Fruit fly (Drosophila melanogaster): Measurements from ENCODE around the gene Ptip.
A peak's percentile ranks its signal among the peaks of the same experiment; 100 is the strongest.

Gene Ptip

dm6 chr3L:14049620-14050253, 20.8 kb upstream of the Ptip start, which contains the start of gene Neurl4 (continued):
- TF ChIP-seq vvl (GFP tag; IDR thresholded peaks at IDR 0.05), result peak; percentile 76
- peak; percentile 54; the same call in 1 of the 2 replicates for TF ChIP-seq CG14014 (GFP tag; IDR thresholded peaks at IDR 0.05)
- TF ChIP-seq CG1603 (tag; optimal IDR thresholded peaks at IDR 0.05), result no peak
- peak; percentile 69 for TF ChIP-seq Atf3 (GFP tag; optimal IDR thresholded peaks at IDR 0.05)
- TF ChIP-seq crc (GFP tag; optimal IDR thresholded peaks at IDR 0.05), result peak; percentile 54
- no peak for TF ChIP-seq lab (GFP tag; optimal IDR thresholded peaks at IDR 0.05)
- TF ChIP-seq Nf-YC (tag; optimal IDR thresholded peaks at IDR 0.05), result no peak
- peak; percentile 86 for TF ChIP-seq slbo (GFP tag; IDR thresholded peaks at IDR 0.05)
- TF ChIP-seq CG18476 (GFP tag; optimal IDR thresholded peaks at IDR 0.05), result no peak
- TF ChIP-seq pan (optimal IDR thresholded peaks at IDR 0.05), result no peak
- TF ChIP-seq pan (GFP tag; optimal IDR thresholded peaks at IDR 0.05 in 1 of 2, IDR thresholded peaks at IDR 0.05 in 1 of 2), result peak in 1 of 2 experiments; percentile 63
- peak; percentile 63 for TF ChIP-seq Atf6 (GFP tag; IDR thresholded peaks at IDR 0.05)
- TF ChIP-seq Nf-YA (GFP tag; IDR thresholded peaks at IDR 0.05), result peak; percentile 50; the same call in 1 of the 2 replicates
- TF ChIP-seq zfh2 (GFP tag; optimal IDR thresholded peaks at IDR 0.05), result peak; percentile 29
- peak; percentile 10 to 74 for TF ChIP-seq chif (GFP tag; optimal IDR thresholded peaks at IDR 0.05)
- TF ChIP-seq nau (GFP tag; optimal IDR thresholded peaks at IDR 0.05), result no peak
- peak; percentile 95 for TF ChIP-seq zf30C (GFP tag; optimal IDR thresholded peaks at IDR 0.05)
- no peak for TF ChIP-seq pita (GFP tag; optimal IDR thresholded peaks at IDR 0.05)
- peak; percentile 82 for TF ChIP-seq grau (tag; optimal IDR thresholded peaks at IDR 0.05)
- peak; percentile 23 for TF ChIP-seq CG2116 (GFP tag; optimal IDR thresholded peaks at IDR 0.05)
- TF ChIP-seq btn (GFP tag; optimal IDR thresholded peaks at IDR 0.05), result no peak
- TF ChIP-seq twi (tag; optimal IDR thresholded peaks at IDR 0.05), result peak; percentile 62
- TF ChIP-seq dati (GFP tag; IDR thresholded peaks at IDR 0.05), result no peak
- TF ChIP-seq CG6689 (GFP tag; IDR thresholded peaks at IDR 0.05), result peak; percentile 59
- no peak for TF ChIP-seq HLHmδ (GFP tag; optimal IDR thresholded peaks at IDR 0.05)
- no peak for TF ChIP-seq Tbp (GFP tag; optimal IDR thresholded peaks at IDR 0.05)
- TF ChIP-seq CG12744 (GFP tag; optimal IDR thresholded peaks at IDR 0.05), result peak; percentile 48
- peak; percentile 74 for TF ChIP-seq Camta (GFP tag; optimal IDR thresholded peaks at IDR 0.05)
- TF ChIP-seq Rfx (GFP tag; IDR thresholded peaks at IDR 0.05), result peak; percentile 80
- TF ChIP-seq CG31224 (GFP tag; IDR thresholded peaks at IDR 0.05), result no peak
- TF ChIP-seq phol (tag; optimal IDR thresholded peaks at IDR 0.05), result peak; percentile 87
- peak; percentile 70 for TF ChIP-seq az2 (GFP tag; optimal IDR thresholded peaks at IDR 0.05)
- TF ChIP-seq CG3281 (GFP tag; optimal IDR thresholded peaks at IDR 0.05), result no peak
- TF ChIP-seq ranshi (GFP tag; IDR thresholded peaks at IDR 0.05), result peak; percentile 62
- TF ChIP-seq CG5180 (GFP tag; optimal IDR thresholded peaks at IDR 0.05), result no peak
- TF ChIP-seq gem (tag; optimal IDR thresholded peaks at IDR 0.05), result no peak
- no peak for TF ChIP-seq al (GFP tag; IDR thresholded peaks at IDR 0.05)
- peak; percentile 88 for TF ChIP-seq Ets65A (GFP tag)
- TF ChIP-seq Hr51 (GFP tag; optimal IDR thresholded peaks at IDR 0.05), result peak in 1 of 2 experiments; percentile 13
- TF ChIP-seq slou (GFP tag; optimal IDR thresholded peaks at IDR 0.05), result no peak
- no peak for TF ChIP-seq CG2875 (GFP tag; optimal IDR thresholded peaks at IDR 0.05)
- peak; percentile 57 for TF ChIP-seq MESR4 (GFP tag; optimal IDR thresholded peaks at IDR 0.05)
- no peak for TF ChIP-seq pros (GFP tag; optimal IDR thresholded peaks at IDR 0.05)
- no peak for TF ChIP-seq cad (GFP tag; optimal IDR thresholded peaks at IDR 0.05)
- peak; percentile 69 for TF ChIP-seq CG13624 (GFP tag; optimal IDR thresholded peaks at IDR 0.05)
- TF ChIP-seq CG4617 (GFP tag; optimal IDR thresholded peaks at IDR 0.05; ENCODE audit: borderline replicate concordance), result peak; percentile 26
- TF ChIP-seq crol (GFP tag; IDR thresholded peaks at IDR 0.05), result no peak
- no peak for TF ChIP-seq Vsx1 (GFP tag; optimal IDR thresholded peaks at IDR 0.05)
- peak; percentile 69; the same call in 2 of the 3 replicates for TF ChIP-seq ase (GFP tag; IDR thresholded peaks at IDR 0.05)
- TF ChIP-seq esg (GFP tag; conservative IDR thresholded peaks at IDR 0.05), result peak; percentile 61
- TF ChIP-seq CG14050 (GFP tag; IDR thresholded peaks at IDR 0.05), result peak; percentile 66; the same call in 2 of the 3 replicates
